Fruit fly (Drosophila melanogaster): Measurements from ENCODE around the gene Vha100-4.
A peak's percentile ranks its signal among the peaks of the same experiment; 100 is the strongest.

Gene Vha100-4

DNA sequence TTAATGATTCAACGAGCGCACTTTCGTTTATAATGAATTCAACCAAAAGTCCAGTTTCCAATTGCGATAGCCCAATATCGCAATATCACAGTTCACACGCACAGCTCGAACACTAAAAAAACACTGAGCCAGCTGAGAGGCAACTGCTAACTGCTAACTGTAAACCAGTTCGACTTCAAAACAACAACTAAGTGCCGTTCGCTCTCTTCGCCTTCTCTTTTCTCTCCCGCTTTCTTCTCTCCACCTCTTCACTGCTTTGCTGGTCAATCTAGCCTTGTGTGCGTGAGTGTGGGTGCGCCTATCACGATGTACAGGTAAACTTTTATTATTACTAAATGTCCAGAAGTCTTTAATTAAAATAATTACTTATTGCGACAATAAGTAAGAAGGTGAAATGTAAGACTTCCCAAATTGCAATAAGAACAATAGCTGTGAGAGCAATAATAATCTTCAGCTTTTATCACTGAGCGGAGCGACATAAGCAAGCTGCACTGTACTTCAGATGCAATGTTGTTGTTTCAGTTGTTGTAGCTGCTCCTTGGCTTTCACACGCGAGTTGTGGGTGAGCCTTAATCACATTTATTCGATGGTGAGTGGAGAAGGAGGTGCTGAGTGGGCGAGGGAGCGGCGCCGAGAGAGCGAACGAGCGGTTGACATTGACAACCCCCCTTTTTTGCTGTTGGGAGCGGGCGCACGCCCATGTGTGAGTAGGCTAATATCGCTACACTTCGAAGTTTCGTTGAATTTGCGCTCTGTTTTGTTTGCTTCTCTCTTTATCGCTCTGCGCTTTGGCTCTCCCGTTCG, 7.4 kb upstream of the Vha100-4 start, which contains the start of gene Vti1b (continued):
- TF ChIP-seq eyg (GFP tag; optimal IDR thresholded peaks at IDR 0.05) (peak; percentile 72), cg (GFP tag; optimal IDR thresholded peaks at IDR 0.05) (peak; percentile 90), CG7745 (tag; optimal IDR thresholded peaks at IDR 0.05) (peak; percentile 31), schlank (tag; optimal IDR thresholded peaks at IDR 0.05) (peak; percentile 9), CG2202 (tag; optimal IDR thresholded peaks at IDR 0.05) (peak; percentile 94), dimm (GFP tag; IDR thresholded peaks at IDR 0.05) (peak; percentile 81), Sox100B (GFP tag; optimal IDR thresholded peaks at IDR 0.05) (peak; percentile 91), HLH54F (GFP tag; optimal IDR thresholded peaks at IDR 0.05) (peak; percentile 92), CG3838 (GFP tag; optimal IDR thresholded peaks at IDR 0.05) (peak; percentile 89), abd-A (tag; optimal IDR thresholded peaks at IDR 0.05) (peak; percentile 58), zfh2 (GFP tag; optimal IDR thresholded peaks at IDR 0.05) (peak; percentile 85), salm (tag; optimal IDR thresholded peaks at IDR 0.05) (peak; percentile 85), pita (GFP tag; optimal IDR thresholded peaks at IDR 0.05) (no peak), bbx (GFP tag; IDR thresholded peaks at IDR 0.05; ENCODE audit: partially characterized antibody) (no peak), CG1602 (GFP tag; optimal IDR thresholded peaks at IDR 0.05) (peak; percentile 89), CG3995 (GFP tag; optimal IDR thresholded peaks at IDR 0.05) (peak; percentile 63), vnd (GFP tag; IDR thresholded peaks at IDR 0.05; ENCODE audit: partially characterized antibody) (no peak), fd96Cb (tag; optimal IDR thresholded peaks at IDR 0.05) (peak; percentile 95), CG15011 (GFP tag; optimal IDR thresholded peaks at IDR 0.05) (peak; percentile 85), CG3281 (GFP tag; optimal IDR thresholded peaks at IDR 0.05) (peak; percentile 91), Hand (GFP tag; optimal IDR thresholded peaks at IDR 0.05) (peak; percentile 82), CG14860 (GFP tag; IDR thresholded peaks at IDR 0.05; ENCODE audit: partially characterized antibody) (no peak), CG1603 (tag; optimal IDR thresholded peaks at IDR 0.05) (peak; percentile 87), CG18262 (tag; optimal IDR thresholded peaks at IDR 0.05) (peak; percentile 96), HLHmδ (GFP tag; optimal IDR thresholded peaks at IDR 0.05) (peak; percentile 62), D19B (GFP tag; optimal IDR thresholded peaks at IDR 0.05) (peak; percentile 77), CG8478 (optimal IDR thresholded peaks at IDR 0.05) (no peak), Eip74EF (GFP tag; optimal IDR thresholded peaks at IDR 0.05) (peak in 1 of 2 experiments; percentile 92), CG4282 (GFP tag; optimal IDR thresholded peaks at IDR 0.05) (peak; percentile 74), CG16815 (GFP tag; optimal IDR thresholded peaks at IDR 0.05) (peak; percentile 94), Lhr (GFP tag; optimal IDR thresholded peaks at IDR 0.05) (peak; percentile 73), CG14667 (GFP tag; IDR thresholded peaks at IDR 0.05) (peak; percentile 87), Hmx (GFP tag; optimal IDR thresholded peaks at IDR 0.05) (peak; percentile 86), CG3847 (GFP tag; IDR thresholded peaks at IDR 0.05) (peak; percentile 88), corto (GFP tag; optimal IDR thresholded peaks at IDR 0.05) (peak; percentile 75), Xbp1 (GFP tag; optimal IDR thresholded peaks at IDR 0.05) (peak; percentile 96), sim (GFP tag; IDR thresholded peaks at IDR 0.05) (peak; percentile 73), ftz-f1 (GFP tag; optimal IDR thresholded peaks at IDR 0.05) (peak; percentile 93), chm (GFP tag; IDR thresholded peaks at IDR 0.05) (peak; percentile 90), cas (GFP tag; IDR thresholded peaks at IDR 0.05) (0 out of 2 replicates have a peak, but pooled peaks have one; percentile 37), Sox102F (GFP tag; optimal IDR thresholded peaks at IDR 0.05) (peak; percentile 97), CoRest (tag; optimal IDR thresholded peaks at IDR 0.05) (peak; percentile 95), CG9797 (GFP tag; optimal IDR thresholded peaks at IDR 0.05) (peak; percentile 43), dmrt99B (tag; optimal IDR thresholded peaks at IDR 0.05) (peak; percentile 95), CG18011 (GFP tag; optimal IDR thresholded peaks at IDR 0.05) (peak; percentile 73), CG7357 (GFP tag; IDR thresholded peaks at IDR 0.05) (peak; percentile 83), CG3065 (GFP tag; optimal IDR thresholded peaks at IDR 0.05) (peak; percentile 87), sd (tag; optimal IDR thresholded peaks at IDR 0.05) (peak; percentile 75)

Measured in whole organism, embryonic.